Fruit fly (Drosophila melanogaster) whole organism, embryonic: ENCODE measurements around the gene wge.

ENCODE experiments used
- CG10209 ChIP-seq: fragments of 200-800 bp; sonication (Bioruptor generic); optimal IDR thresholded peaks from 3 replicates; lab custom pipeline; 2017; ENCODE audit warnings: missing biosample characterization, mild to moderate bottlenecking, missing genetic modification characterization, missing genetic modification reagents
- CG11456 ChIP-seq: fragments of 200-800 bp; sonication (Bioruptor generic); IDR thresholded peaks from 3 replicates; pipeline ENCODE4 v1.3.6; 2022; ENCODE audit warnings: missing biosample characterization, missing genetic modification characterization
- CG11504 ChIP-seq: fragments of 200-800 bp; sonication (Bioruptor generic); optimal IDR thresholded peaks from 3 replicates; lab custom pipeline; 2019; ENCODE audit warnings: missing biosample characterization, mild to moderate bottlenecking, missing genetic modification characterization, moderate library complexity
- CG12155 ChIP-seq: fragments of 200-800 bp; sonication (Bioruptor generic); optimal IDR thresholded peaks from 3 replicates; lab custom pipeline; 2016; ENCODE audit warnings: missing biosample characterization, missing genetic modification characterization
- CG12299 ChIP-seq: fragments of 200-800 bp; sonication (Bioruptor generic); optimal IDR thresholded peaks from 2 replicates; lab custom pipeline; 2018; ENCODE audit warnings: missing biosample characterization, mild to moderate bottlenecking, missing genetic modification characterization
- CG13123 ChIP-seq: fragments of 200-800 bp; sonication (Bioruptor generic); optimal IDR thresholded peaks from 2 replicates; lab custom pipeline; 2016; ENCODE audit warnings: missing biosample characterization, missing genetic modification characterization
- CG13424 ChIP-seq: fragments of 200-800 bp; sonication (Bioruptor generic); optimal IDR thresholded peaks from 2 replicates; lab custom pipeline; 2019; ENCODE audit warnings: missing biosample characterization, mild to moderate bottlenecking, missing genetic modification characterization, moderate library complexity
- CG1529 ChIP-seq: fragments of 200-800 bp; sonication (Bioruptor generic); optimal IDR thresholded peaks from 3 replicates; lab custom pipeline; 2018; ENCODE audit warnings: missing biosample characterization, missing genetic modification characterization
- CG17361 ChIP-seq: fragments of 200-800 bp; sonication (Bioruptor generic); IDR thresholded peaks from 3 replicates; pipeline ENCODE4 v1.3.6; 2022; ENCODE audit warnings: missing biosample characterization, missing genetic modification characterization
- CG17829 ChIP-seq: fragments of 200-800 bp; optimal IDR thresholded peaks from 2 replicates; lab custom pipeline; 2019; ENCODE audit warnings: missing biosample characterization, mild to moderate bottlenecking, missing genetic modification characterization, moderate library complexity
- CG1792 ChIP-seq: fragments of 200-800 bp; sonication (Bioruptor generic); optimal IDR thresholded peaks from 2 replicates; lab custom pipeline; 2016; ENCODE audit warnings: missing biosample characterization, missing genetic modification characterization
- CG18619 ChIP-seq: fragments of 200-800 bp; sonication (Bioruptor generic); optimal IDR thresholded peaks from 3 replicates; lab custom pipeline; 2017; ENCODE audit warnings: missing biosample characterization, mild to moderate bottlenecking, missing genetic modification characterization
- CG30403 ChIP-seq: fragments of 200-800 bp; sonication (Bioruptor generic); optimal IDR thresholded peaks from 3 replicates; lab custom pipeline; 2016; ENCODE audit warnings: missing biosample characterization, missing genetic modification characterization
- CG31224 ChIP-seq: fragments of 200-800 bp; sonication (Bioruptor generic); IDR thresholded peaks from 2 replicates; pipeline ENCODE4 v1.3.6; 2022; ENCODE audit warnings: missing biosample characterization, missing genetic modification characterization
- CG3407 ChIP-seq: fragments of 200-800 bp; sonication (Bioruptor generic); optimal IDR thresholded peaks from 2 replicates; lab custom pipeline; 2018; ENCODE audit warnings: missing biosample characterization, mild to moderate bottlenecking, missing genetic modification characterization
- CG3838 ChIP-seq: fragments of 200-800 bp; sonication (Bioruptor generic); optimal IDR thresholded peaks from 3 replicates; lab custom pipeline; 2016; ENCODE audit warnings: missing biosample characterization, missing genetic modification characterization
- CG4282 ChIP-seq: fragments of 200-800 bp; sonication (Bioruptor generic); optimal IDR thresholded peaks from 2 replicates; lab custom pipeline; 2016; ENCODE audit warnings: missing biosample characterization, missing genetic modification characterization
- CG7357 ChIP-seq: fragments of 200-800 bp; sonication (Bioruptor generic); IDR thresholded peaks from 3 replicates; pipeline ENCODE4 v1.3.6; 2022; ENCODE audit warnings: missing biosample characterization, missing genetic modification characterization
- CG8765 ChIP-seq: fragments of 200-800 bp; sonication (Bioruptor generic); IDR thresholded peaks from 2 replicates; pipeline ENCODE4 v1.3.6; 2022; ENCODE audit warnings: missing biosample characterization, missing genetic modification characterization
- CG9797 ChIP-seq: fragments of 200-800 bp; sonication (Bioruptor generic); optimal IDR thresholded peaks from 3 replicates; lab custom pipeline; 2018; ENCODE audit warnings: missing biosample characterization, mild to moderate bottlenecking, missing genetic modification characterization
- Dp ChIP-seq: fragments of 200-800 bp; sonication (Bioruptor generic); optimal IDR thresholded peaks from 2 replicates; lab custom pipeline; 2018; ENCODE audit warnings: missing biosample characterization, mild to moderate bottlenecking, missing genetic modification characterization, moderate library complexity
- Ets65A ChIP-seq: fragments of 200-800 bp; sonication (Bioruptor generic); peaks from one replicate; lab custom pipeline; 2016; ENCODE audit warnings: missing biosample characterization, missing genetic modification characterization
- HLH3B ChIP-seq: fragments of 200-800 bp; sonication (Bioruptor generic); IDR thresholded peaks from 2 replicates; pipeline ENCODE4 v1.3.6; 2022; ENCODE audit warnings: missing biosample characterization, missing genetic modification characterization
- HLHmδ ChIP-seq: fragments of 200-800 bp; sonication (Bioruptor generic); optimal IDR thresholded peaks from 2 replicates; lab custom pipeline; 2018; ENCODE audit warnings: missing biosample characterization, mild to moderate bottlenecking, missing genetic modification characterization, moderate library complexity
- HmgD ChIP-seq: fragments of 200-800 bp; sonication (Bioruptor generic); optimal IDR thresholded peaks from 3 replicates; lab custom pipeline; 2016; ENCODE audit warnings: missing biosample characterization, missing genetic modification characterization
- Hmr ChIP-seq: fragments of 200-800 bp; sonication (Bioruptor generic); optimal IDR thresholded peaks from 3 replicates; lab custom pipeline; 2017; ENCODE audit warnings: mild to moderate bottlenecking, missing biosample characterization, missing genetic modification reagents, missing genetic modification characterization
- Kr ChIP-seq: fragments of 200-800 bp; sonication (Bioruptor generic); optimal IDR thresholded peaks from 2 replicates; lab custom pipeline; 2017; ENCODE audit warnings: missing biosample characterization, mild to moderate bottlenecking, missing genetic modification characterization
- MTF-1 ChIP-seq: fragments of 200-800 bp; sonication (Bioruptor generic); optimal IDR thresholded peaks from 2 replicates; lab custom pipeline; 2018; ENCODE audit warnings: missing biosample characterization, mild to moderate bottlenecking, missing genetic modification characterization, borderline replicate concordance
- NfI ChIP-seq: fragments of 200-800 bp; sonication (Bioruptor generic); optimal IDR thresholded peaks from 3 replicates; lab custom pipeline; 2018; ENCODE audit warnings: missing biosample characterization, mild to moderate bottlenecking, missing genetic modification characterization, moderate library complexity
- ase ChIP-seq: fragments of 200-800 bp; sonication (Bioruptor generic); IDR thresholded peaks from 3 replicates; pipeline ENCODE4 v1.3.6; 2022; ENCODE audit warnings: missing biosample characterization, missing genetic modification characterization
- ash1 ChIP-seq: fragments of 200-800 bp; sonication (Bioruptor generic); optimal IDR thresholded peaks from 2 replicates; lab custom pipeline; 2018; ENCODE audit warnings: missing biosample characterization, mild to moderate bottlenecking, missing genetic modification characterization
- cad ChIP-seq: fragments of >200 bp; optimal IDR thresholded peaks from 2 replicates; lab custom pipeline; 2017; ENCODE audit warnings: missing biosample characterization, missing genetic modification characterization
- ci ChIP-seq: fragments of 200-800 bp; sonication (Bioruptor generic); IDR thresholded peaks from 3 replicates; pipeline ENCODE4 v1.3.6; 2022; ENCODE audit warnings: missing biosample characterization, missing genetic modification characterization
- crp ChIP-seq, 2 experiments: fragments of 200-800 bp; sonication (Bioruptor generic); optimal IDR thresholded peaks; 2 replicates in 1 of 2; 3 replicates in 1 of 2; lab custom pipeline; 2017; ENCODE audit warnings: missing biosample characterization in 2 of 2, missing genetic modification characterization in 2 of 2, mild to moderate bottlenecking in 1 of 2, moderate library complexity in 1 of 2
- dan ChIP-seq: fragments of 200-800 bp; sonication (Bioruptor generic); IDR thresholded peaks from 2 replicates; pipeline ENCODE4 v1.3.6; 2022; ENCODE audit warnings: missing biosample characterization, missing genetic modification characterization
- eve ChIP-seq, 2 experiments: fragments of >200 bp; optimal IDR thresholded peaks; 2 replicates each; lab custom pipeline; 2017; ENCODE audit warnings: missing biosample characterization in 2 of 2, missing genetic modification characterization in 2 of 2
- eyg ChIP-seq: fragments of 200-800 bp; sonication (Bioruptor generic); optimal IDR thresholded peaks from 3 replicates; lab custom pipeline; 2016; ENCODE audit warnings: missing biosample characterization, missing genetic modification characterization
- fd102C ChIP-seq: fragments of 200-800 bp; sonication (Bioruptor generic); optimal IDR thresholded peaks from 2 replicates; lab custom pipeline; 2018; ENCODE audit warnings: missing biosample characterization, mild to moderate bottlenecking, missing genetic modification characterization, moderate library complexity
- grn ChIP-seq: fragments of 200-800 bp; sonication (Bioruptor generic); optimal IDR thresholded peaks from 3 replicates; lab custom pipeline; 2017; ENCODE audit warnings: missing biosample characterization, missing genetic modification characterization
- ham ChIP-seq: fragments of 200-800 bp; sonication (Bioruptor generic); IDR thresholded peaks from 2 replicates; pipeline ENCODE4 v1.3.6; 2022; ENCODE audit warnings: missing biosample characterization, missing genetic modification characterization
- hbn ChIP-seq: fragments of 200-800 bp; sonication (Bioruptor generic); IDR thresholded peaks from 2 replicates; pipeline ENCODE4 v1.3.6; 2022; ENCODE audit warnings: missing biosample characterization, missing genetic modification characterization; ENCODE audit not compliant: partially characterized antibody
- jing ChIP-seq: fragments of 200-800 bp; sonication (Bioruptor generic); optimal IDR thresholded peaks from 2 replicates; lab custom pipeline; 2018; ENCODE audit warnings: missing biosample characterization, mild to moderate bottlenecking, missing genetic modification characterization
- pfk ChIP-seq: fragments of 200-800 bp; sonication (Bioruptor generic); optimal IDR thresholded peaks from 2 replicates; lab custom pipeline; 2018; ENCODE audit warnings: missing biosample characterization, mild to moderate bottlenecking, missing genetic modification characterization, moderate library complexity
- pita ChIP-seq: fragments of 200-800 bp; sonication (Bioruptor generic); optimal IDR thresholded peaks from 2 replicates; lab custom pipeline; 2017; ENCODE audit warnings: missing biosample characterization, mild to moderate bottlenecking, missing genetic modification characterization
- ranshi ChIP-seq: fragments of 200-800 bp; sonication (Bioruptor generic); IDR thresholded peaks from 2 replicates; pipeline ENCODE4 v1.3.6; 2022; ENCODE audit warnings: missing biosample characterization, missing genetic modification characterization
- schlank ChIP-seq: fragments of 200-800 bp; sonication (Bioruptor generic); optimal IDR thresholded peaks from 2 replicates; lab custom pipeline; 2018; ENCODE audit warnings: missing biosample characterization, mild to moderate bottlenecking, missing genetic modification characterization
- scrt ChIP-seq: fragments of 200-800 bp; sonication (Bioruptor generic); optimal IDR thresholded peaks from 2 replicates; lab custom pipeline; 2018; ENCODE audit warnings: missing biosample characterization, mild to moderate bottlenecking, missing genetic modification characterization, moderate library complexity
- sens-2 ChIP-seq: fragments of 200-800 bp; sonication (Bioruptor generic); IDR thresholded peaks from 2 replicates; pipeline ENCODE4 v1.3.6; 2022; ENCODE audit warnings: missing biosample characterization, missing genetic modification characterization
- sqz ChIP-seq: fragments of 200-800 bp; sonication (Bioruptor generic); optimal IDR thresholded peaks from 3 replicates; lab custom pipeline; 2018; ENCODE audit warnings: missing biosample characterization, mild to moderate bottlenecking, missing genetic modification characterization
- tio ChIP-seq: fragments of 200-800 bp; sonication (Bioruptor generic); optimal IDR thresholded peaks from 2 replicates; lab custom pipeline; 2017; ENCODE audit warnings: missing biosample characterization, missing genetic modification characterization, inconsistent platforms
- trem ChIP-seq: fragments of 200-800 bp; optimal IDR thresholded peaks from 3 replicates; lab custom pipeline; 2019; ENCODE audit warnings: missing biosample characterization, mild to moderate bottlenecking, missing genetic modification characterization, moderate library complexity

wge gene

dm6 chr3R:22663115-22663514 is 57.8 kb downstream of the wge start (continued):
- no peak for TF ChIP-seq pfk (GFP tag; lab: Kevin White, UChicago)
- peak; percentile 42 for TF ChIP-seq CG1529 (GFP tag; lab: Kevin White, UChicago)
- TF ChIP-seq CG7357, result 0 out of 3 replicates have a peak, but pooled peaks have one; percentile 23
- 0 out of 3 replicates have a peak, but pooled peaks have one; percentile 11 for TF ChIP-seq CG11456 (GFP tag; lab: Robert Waterston, UW)
- TF ChIP-seq eve (GFP tag; optimal IDR thresholded peaks at IDR 0.05; lab: Kevin White, UChicago), result peak in 1 of 2 experiments; percentile 77
- TF ChIP-seq crp (GFP tag; optimal IDR thresholded peaks at IDR 0.05; lab: Kevin White, UChicago), result no peak
- peak; percentile 22 for TF ChIP-seq CG12299 (tag; lab: Kevin White, UChicago)
- peak; percentile 40; the same call in 1 of the 2 replicates for TF ChIP-seq CG31224
- TF ChIP-seq HLH3B, result peak; percentile 60; the same call in 1 of the 2 replicates
- peak; percentile 63 for TF ChIP-seq jing (GFP tag; lab: Kevin White, UChicago)
- peak; percentile 57 for TF ChIP-seq CG18619
- TF ChIP-seq CG4282, result no peak
- no peak for TF ChIP-seq Dp (GFP tag; lab: Kevin White, UChicago)
- TF ChIP-seq ranshi (GFP tag; lab: Robert Waterston, UW), result peak; percentile 55; the same call in 1 of the 2 replicates
- TF ChIP-seq CG9797 (GFP tag; lab: Kevin White, UChicago), result no peak
- TF ChIP-seq eyg, result no peak
- TF ChIP-seq hbn, result no peak
- TF ChIP-seq trem (tag; lab: Kevin White, UChicago), result peak; percentile 14
- TF ChIP-seq CG1792, result no peak
- TF ChIP-seq ash1 (GFP tag; lab: Kevin White, UChicago), result no peak
- peak; percentile 57 for TF ChIP-seq tio
- no peak for TF ChIP-seq CG17829 (tag; lab: Kevin White, UChicago)
- TF ChIP-seq HmgD, result no peak
- no peak for TF ChIP-seq dan (GFP tag; lab: Robert Waterston, UW)
- no peak for TF ChIP-seq sqz (GFP tag; lab: Kevin White, UChicago)
- TF ChIP-seq scrt (GFP tag; lab: Kevin White, UChicago), result peak; percentile 51
- TF ChIP-seq CG10209 (GFP tag; lab: Kevin White, UChicago), result peak; percentile 67
- no peak for TF ChIP-seq grn
- TF ChIP-seq HLHmδ (GFP tag; lab: Kevin White, UChicago), result no peak
- no peak for TF ChIP-seq pita
- no peak for TF ChIP-seq Kr (GFP tag; lab: Kevin White, UChicago)
- peak; percentile 88 for TF ChIP-seq ci (GFP tag; lab: Robert Waterston, UW)
- TF ChIP-seq cad (GFP tag; lab: Kevin White, UChicago), result no peak
- no peak for TF ChIP-seq CG13123 (GFP tag; lab: Kevin White, UChicago)
- TF ChIP-seq Ets65A (GFP tag; lab: Kevin White, UChicago), result peak; percentile 93
- TF ChIP-seq NfI (GFP tag; lab: Kevin White, UChicago), result peak; percentile 61
- no peak for TF ChIP-seq fd102C (GFP tag; lab: Kevin White, UChicago)
- TF ChIP-seq CG3407 (GFP tag; lab: Kevin White, UChicago), result peak; percentile 42
- peak; percentile 5 for TF ChIP-seq CG3838 (GFP tag; lab: Kevin White, UChicago)
- peak; percentile 69 for TF ChIP-seq Hmr (GFP tag; lab: Kevin White, UChicago)
- peak; percentile 15 for TF ChIP-seq schlank (tag; lab: Kevin White, UChicago)
- TF ChIP-seq CG30403 (GFP tag; lab: Kevin White, UChicago), result peak; percentile 72
- no peak for TF ChIP-seq ham (GFP tag; lab: Robert Waterston, UW)
- TF ChIP-seq CG12155 (GFP tag; lab: Kevin White, UChicago), result peak; percentile 67
- TF ChIP-seq CG11504, result peak; percentile 81
- no peak; the same call in 2 of the 3 replicates for TF ChIP-seq ase (GFP tag; lab: Robert Waterston, UW)
- peak; percentile 33; the same call in 1 of the 3 replicates for TF ChIP-seq CG17361 (GFP tag; lab: Robert Waterston, UW)
- peak; percentile 62 for TF ChIP-seq sens-2 (GFP tag; lab: Robert Waterston, UW)
- TF ChIP-seq CG13424 (tag; lab: Kevin White, UChicago), result peak; percentile 66
- TF ChIP-seq CG8765 (GFP tag; lab: Robert Waterston, UW), result no peak
- TF ChIP-seq MTF-1 (GFP tag; lab: Kevin White, UChicago), result no peak
